Fruit fly (Drosophila melanogaster) whole organism, embryonic: ENCODE measurements around the gene bark.

Experiments
- Atf3 ChIP-seq: fragments of 200-800 bp; sonication (Bioruptor generic); optimal IDR thresholded peaks from 3 replicates; lab custom pipeline; 2016; ENCODE audit warnings: missing biosample characterization, missing genetic modification characterization
- Blimp-1 ChIP-seq: fragments of 200-800 bp; sonication (Bioruptor generic); optimal IDR thresholded peaks from 3 replicates; lab custom pipeline; 2018; ENCODE audit warnings: missing biosample characterization, missing genetic modification characterization, mild to moderate bottlenecking, moderate library complexity, missing genetic modification reagents
- CG1024 ChIP-seq: fragments of 200-800 bp; sonication (Bioruptor generic); IDR thresholded peaks from 2 replicates; pipeline ENCODE4 v1.3.6; 2022; ENCODE audit warnings: missing biosample characterization, missing genetic modification characterization
- CG10543 ChIP-seq: fragments of 200-800 bp; sonication (Bioruptor generic); optimal IDR thresholded peaks from 3 replicates; lab custom pipeline; 2017; ENCODE audit warnings: missing biosample characterization, mild to moderate bottlenecking, missing genetic modification characterization, moderate library complexity
- CG11085 ChIP-seq: fragments of 200-800 bp; sonication (Bioruptor generic); IDR thresholded peaks from 2 replicates; pipeline ENCODE4 v1.3.6; 2022; ENCODE audit warnings: missing biosample characterization, missing genetic modification characterization
- CG11093 ChIP-seq: fragments of 200-800 bp; sonication (Bioruptor generic); IDR thresholded peaks from 3 replicates; pipeline ENCODE4 v1.3.6; 2022; ENCODE audit warnings: missing biosample characterization, missing genetic modification characterization
- CG11723 ChIP-seq: fragments of 200-800 bp; sonication (Bioruptor generic); optimal IDR thresholded peaks from 2 replicates; lab custom pipeline; 2017; ENCODE audit warnings: missing biosample characterization, mild to moderate bottlenecking, missing genetic modification characterization
- CG13296 ChIP-seq: fragments of 200-800 bp; sonication (Bioruptor generic); optimal IDR thresholded peaks from 3 replicates; lab custom pipeline; 2018; ENCODE audit warnings: missing biosample characterization, mild to moderate bottlenecking, missing genetic modification characterization
- CG14050 ChIP-seq: fragments of 200-800 bp; sonication (Bioruptor generic); IDR thresholded peaks from 3 replicates; pipeline ENCODE4 v1.3.6; 2022; ENCODE audit warnings: missing biosample characterization, missing genetic modification characterization
- CG14667 ChIP-seq: fragments of 200-800 bp; sonication (Bioruptor generic); IDR thresholded peaks from 2 replicates; pipeline ENCODE4 v1.3.6; 2022; ENCODE audit warnings: missing biosample characterization, missing genetic modification characterization
- CG14710 ChIP-seq: fragments of 200-800 bp; sonication (Bioruptor generic); optimal IDR thresholded peaks from 3 replicates; lab custom pipeline; 2019; ENCODE audit warnings: missing biosample characterization, mild to moderate bottlenecking, missing genetic modification characterization, moderate library complexity
- CG15011 ChIP-seq: fragments of 200-800 bp; sonication (Bioruptor generic); optimal IDR thresholded peaks from 3 replicates; lab custom pipeline; 2018; ENCODE audit warnings: missing biosample characterization, mild to moderate bottlenecking, missing genetic modification characterization
- CG1529 ChIP-seq: fragments of 200-800 bp; sonication (Bioruptor generic); optimal IDR thresholded peaks from 3 replicates; lab custom pipeline; 2018; ENCODE audit warnings: missing biosample characterization, missing genetic modification characterization
- CG17802 ChIP-seq: fragments of 200-800 bp; sonication (Bioruptor generic); optimal IDR thresholded peaks from 2 replicates; lab custom pipeline; 2018; ENCODE audit warnings: missing biosample characterization, mild to moderate bottlenecking, missing genetic modification characterization, moderate library complexity
- CG31224 ChIP-seq: fragments of 200-800 bp; sonication (Bioruptor generic); IDR thresholded peaks from 2 replicates; pipeline ENCODE4 v1.3.6; 2022; ENCODE audit warnings: missing biosample characterization, missing genetic modification characterization
- CG31388 ChIP-seq: fragments of 200-800 bp; sonication (Bioruptor generic); optimal IDR thresholded peaks from 2 replicates; lab custom pipeline; 2016; ENCODE audit warnings: missing biosample characterization, missing genetic modification characterization
- CG34422 ChIP-seq: fragments of 200-800 bp; sonication (Bioruptor generic); IDR thresholded peaks from 3 replicates; pipeline ENCODE4 v1.3.6; 2022; ENCODE audit warnings: missing biosample characterization, missing genetic modification characterization
- CG5180 ChIP-seq: fragments of 200-800 bp; sonication (Bioruptor generic); optimal IDR thresholded peaks from 3 replicates; lab custom pipeline; 2017; ENCODE audit warnings: missing biosample characterization, missing genetic modification characterization, mild to moderate bottlenecking, moderate library complexity, missing genetic modification reagents
- CG6272 ChIP-seq: fragments of 200-800 bp; sonication (Bioruptor generic); IDR thresholded peaks from 2 replicates; pipeline ENCODE4 v1.3.6; 2022; ENCODE audit warnings: missing biosample characterization, missing genetic modification characterization
- CG7357 ChIP-seq: fragments of 200-800 bp; sonication (Bioruptor generic); IDR thresholded peaks from 3 replicates; pipeline ENCODE4 v1.3.6; 2022; ENCODE audit warnings: missing biosample characterization, missing genetic modification characterization
- CG7372 ChIP-seq: fragments of 200-800 bp; sonication (Bioruptor generic); IDR thresholded peaks from 2 replicates; pipeline ENCODE4 v1.3.6; 2022; ENCODE audit warnings: missing biosample characterization, missing genetic modification characterization
- CG7786 ChIP-seq: fragments of 200-800 bp; sonication (Bioruptor generic); optimal IDR thresholded peaks from 2 replicates; lab custom pipeline; 2016; ENCODE audit warnings: missing biosample characterization, missing genetic modification characterization
- CG8478 ChIP-seq: fragments of >200 bp; optimal IDR thresholded peaks from 2 replicates; lab custom pipeline; 2018
- CkIIα-i1 ChIP-seq: fragments of 200-800 bp; sonication (Bioruptor generic); IDR thresholded peaks from 2 replicates; pipeline ENCODE4 v1.3.6; 2022; ENCODE audit warnings: missing biosample characterization, missing genetic modification characterization
- Dll ChIP-seq: fragments of 200-800 bp; sonication (Bioruptor generic); IDR thresholded peaks from 4 replicates; pipeline ENCODE4 v1.3.6; 2022; ENCODE audit warnings: missing biosample characterization, missing genetic modification characterization; ENCODE audit not compliant: partially characterized antibody
- Elba2 ChIP-seq: fragments of 200-800 bp; sonication (Bioruptor generic); optimal IDR thresholded peaks from 3 replicates; lab custom pipeline; 2016; ENCODE audit warnings: missing biosample characterization, missing genetic modification characterization
- Ets65A ChIP-seq: fragments of 200-800 bp; sonication (Bioruptor generic); peaks from one replicate; lab custom pipeline; 2016; ENCODE audit warnings: missing biosample characterization, missing genetic modification characterization
- Fer3 ChIP-seq: fragments of 200-800 bp; sonication (Bioruptor generic); optimal IDR thresholded peaks from 2 replicates; lab custom pipeline; 2018; ENCODE audit warnings: missing biosample characterization, mild to moderate bottlenecking, missing genetic modification characterization, moderate library complexity
- Hmx ChIP-seq: fragments of 200-800 bp; sonication (Bioruptor generic); optimal IDR thresholded peaks from 2 replicates; lab custom pipeline; 2016; ENCODE audit warnings: missing biosample characterization, missing genetic modification characterization
- Mrtf ChIP-seq: fragments of 200-800 bp; sonication (Bioruptor generic); IDR thresholded peaks from 3 replicates; pipeline ENCODE4 v1.3.6; 2022; ENCODE audit warnings: missing biosample characterization, missing genetic modification characterization
- NFAT ChIP-seq: fragments of 200-800 bp; sonication (Bioruptor generic); IDR thresholded peaks from 2 replicates; pipeline ENCODE4 v1.3.6; 2022; ENCODE audit warnings: missing biosample characterization, missing genetic modification characterization
- Nf-YB ChIP-seq: fragments of 200-800 bp; sonication (Bioruptor generic); optimal IDR thresholded peaks from 3 replicates; lab custom pipeline; 2019; ENCODE audit warnings: missing biosample characterization, mild to moderate bottlenecking, missing genetic modification characterization, moderate library complexity
- Sox102F ChIP-seq: fragments of 200-800 bp; sonication (Bioruptor generic); optimal IDR thresholded peaks from 2 replicates; lab custom pipeline; 2018; ENCODE audit warnings: missing biosample characterization, mild to moderate bottlenecking, missing genetic modification characterization, moderate library complexity
- Spps ChIP-seq: fragments of 200-800 bp; sonication (Bioruptor generic); optimal IDR thresholded peaks from 2 replicates; lab custom pipeline; 2018; ENCODE audit warnings: missing biosample characterization, mild to moderate bottlenecking, missing genetic modification characterization
- bowl ChIP-seq: fragments of 200-800 bp; sonication (Bioruptor generic); IDR thresholded peaks from 2 replicates; pipeline ENCODE4 v1.3.6; 2022; ENCODE audit warnings: missing biosample characterization, missing genetic modification characterization
- bsh ChIP-seq, 2 experiments: fragments of 200-800 bp; sonication (Bioruptor generic); optimal IDR thresholded peaks; 2 replicates each; lab custom pipeline; 2017 to 2018; ENCODE audit warnings: mild to moderate bottlenecking in 2 of 2, missing biosample characterization in 2 of 2, missing genetic modification characterization in 2 of 2, moderate library complexity in 1 of 2
- crc ChIP-seq: fragments of 200-800 bp; sonication (Bioruptor generic); optimal IDR thresholded peaks from 2 replicates; lab custom pipeline; 2016; ENCODE audit warnings: missing biosample characterization, missing genetic modification characterization
- dm ChIP-seq: fragments of 200-800 bp; sonication (Bioruptor generic); optimal IDR thresholded peaks from 3 replicates; lab custom pipeline; 2016; ENCODE audit warnings: missing biosample characterization, missing genetic modification characterization
- fd64A ChIP-seq: fragments of 200-800 bp; sonication (Bioruptor generic); optimal IDR thresholded peaks from 3 replicates; lab custom pipeline; 2018; ENCODE audit warnings: missing biosample characterization, mild to moderate bottlenecking, missing genetic modification characterization
- fru ChIP-seq: fragments of >200 bp; optimal IDR thresholded peaks from 2 replicates; lab custom pipeline; 2017
- fu2 ChIP-seq: fragments of 200-800 bp; sonication (Bioruptor generic); optimal IDR thresholded peaks from 2 replicates; lab custom pipeline; 2016; ENCODE audit warnings: missing biosample characterization, missing genetic modification characterization
- gfzf ChIP-seq: fragments of 200-800 bp; sonication (Bioruptor generic); optimal IDR thresholded peaks from 2 replicates; lab custom pipeline; 2016; ENCODE audit warnings: missing biosample characterization, mild to moderate bottlenecking, missing genetic modification characterization, moderate library complexity
- grau ChIP-seq: fragments of 200-800 bp; optimal IDR thresholded peaks from 3 replicates; lab custom pipeline; 2019; ENCODE audit warnings: missing biosample characterization, mild to moderate bottlenecking, missing genetic modification characterization, moderate library complexity
- gsb ChIP-seq: fragments of 200-800 bp; sonication (Bioruptor generic); IDR thresholded peaks from 2 replicates; pipeline ENCODE4 v1.3.6; 2022; ENCODE audit warnings: missing biosample characterization, missing genetic modification characterization
- insv ChIP-seq, 2 experiments: fragments of 200-800 bp; sonication (Bioruptor generic); optimal IDR thresholded peaks; 3 replicates each; lab custom pipeline; 2016 to 2018; ENCODE audit warnings: missing biosample characterization in 2 of 2, missing genetic modification characterization in 2 of 2
- otp ChIP-seq: fragments of 200-800 bp; sonication (Bioruptor generic); IDR thresholded peaks from 3 replicates; pipeline ENCODE4, ENCODE4 v1.3.6; 2022; ENCODE audit warnings: missing biosample characterization, missing genetic modification characterization
- p53 ChIP-seq: fragments of 200-800 bp; sonication (Bioruptor generic); optimal IDR thresholded peaks from 2 replicates; lab custom pipeline; 2016; ENCODE audit warnings: missing biosample characterization, missing genetic modification characterization
- peb ChIP-seq: fragments of 200-800 bp; sonication (Bioruptor generic); IDR thresholded peaks from 2 replicates; pipeline ENCODE4 v1.3.6; 2022; ENCODE audit warnings: missing biosample characterization, missing genetic modification characterization
- sisA ChIP-seq: fragments of 200-800 bp; sonication (Bioruptor generic); IDR thresholded peaks from 2 replicates; pipeline ENCODE4 v1.3.6; 2022; ENCODE audit warnings: missing biosample characterization, missing genetic modification characterization
- ttk ChIP-seq: fragments of 200-800 bp; sonication (Bioruptor generic); IDR thresholded peaks from 2 replicates; pipeline ENCODE4 v2.1.2; 2022; ENCODE audit warnings: missing biosample characterization, missing genetic modification characterization
- zfh2 ChIP-seq: fragments of 200-800 bp; sonication (Bioruptor generic); optimal IDR thresholded peaks from 2 replicates; lab custom pipeline; 2016; ENCODE audit warnings: missing biosample characterization, missing genetic modification characterization

Gene bark

DNA sequence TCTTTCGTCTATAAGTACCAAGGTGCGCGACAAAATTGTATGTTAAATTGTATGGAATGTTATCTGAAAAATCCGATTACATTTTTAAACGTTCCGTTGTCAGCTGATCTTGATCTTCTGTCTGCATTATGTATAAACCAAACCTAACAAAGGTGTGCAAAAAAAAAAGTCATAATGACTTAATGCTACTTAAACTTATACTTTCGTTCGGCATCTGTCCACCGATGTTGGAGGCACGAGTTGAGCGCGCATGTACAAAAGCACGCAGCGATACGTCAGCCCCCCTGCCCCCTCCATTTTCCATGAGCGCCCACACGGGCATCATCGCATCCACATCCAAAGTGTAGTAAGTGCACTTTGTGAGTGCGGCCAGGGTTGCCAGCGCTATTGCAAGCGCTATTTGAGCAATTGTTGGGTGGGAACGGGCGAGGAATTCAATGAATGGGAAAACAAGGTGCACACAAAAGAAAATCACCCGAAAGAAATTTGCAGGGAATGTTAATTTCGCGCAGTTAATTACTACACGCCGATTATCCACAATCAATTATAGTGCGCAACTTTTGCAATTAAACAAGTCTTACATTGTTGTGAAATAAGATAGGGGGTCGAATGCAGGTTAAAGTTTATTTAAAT lies 17.8 kb downstream of the bark start (continued):
- TF ChIP-seq sisA: peak; percentile 98
- TF ChIP-seq Elba2 (GFP tag; lab: Kevin White, UChicago): peak; percentile 30
- peak; percentile 93 for TF ChIP-seq CG6272 (GFP tag; lab: Robert Waterston, UW)
- peak; percentile 95 for TF ChIP-seq CG11093
- TF ChIP-seq CG5180 (GFP tag; lab: Kevin White, UChicago): peak; percentile 94
- TF ChIP-seq peb: peak; percentile 96
- peak; percentile 97 for TF ChIP-seq Mrtf (GFP tag; lab: Robert Waterston, UW)
- TF ChIP-seq fd64A (GFP tag; lab: Kevin White, UChicago): peak; percentile 99
- TF ChIP-seq CG15011 (GFP tag; lab: Kevin White, UChicago): peak; percentile 97
- TF ChIP-seq CG8478: no peak
- peak; percentile 92 for TF ChIP-seq CG31388 (GFP tag; lab: Kevin White, UChicago)
- TF ChIP-seq CkIIα-i1 (GFP tag; lab: Robert Waterston, UW): peak; percentile 92
- peak; percentile 88 for TF ChIP-seq CG11085 (GFP tag; lab: Robert Waterston, UW)
- peak; percentile 99 for TF ChIP-seq Sox102F (GFP tag; lab: Kevin White, UChicago)
- TF ChIP-seq Nf-YB (GFP tag; lab: Kevin White, UChicago): peak; percentile 89
- TF ChIP-seq CG17802 (tag; lab: Kevin White, UChicago): peak; percentile 93
- peak; percentile 94 for TF ChIP-seq p53 (GFP tag; lab: Kevin White, UChicago)
- peak; percentile 43 to 71 for TF ChIP-seq insv (GFP tag; optimal IDR thresholded peaks at IDR 0.05; lab: Kevin White, UChicago)
- TF ChIP-seq CG14667 (GFP tag; lab: Robert Waterston, UW): peak; percentile 97
- TF ChIP-seq Hmx: peak; percentile 84
- peak; percentile 99 for TF ChIP-seq CG34422
- TF ChIP-seq CG14050: peak; percentile 96
- TF ChIP-seq ttk: peak; percentile 97
- TF ChIP-seq CG1529 (GFP tag; lab: Kevin White, UChicago): peak; percentile 98
- peak; percentile 88 for TF ChIP-seq zfh2
- TF ChIP-seq gfzf (GFP tag; lab: Kevin White, UChicago): peak; percentile 24
- TF ChIP-seq grau: peak; percentile 97
- TF ChIP-seq CG7357 (GFP tag; lab: Robert Waterston, UW): peak; percentile 92
- TF ChIP-seq CG7786: peak; percentile 96
- no peak for TF ChIP-seq fru (lab: Kevin White, UChicago)
- peak; percentile 99 for TF ChIP-seq bowl
- TF ChIP-seq CG14710 (tag; lab: Kevin White, UChicago): peak; percentile 98
- TF ChIP-seq CG1024 (GFP tag; lab: Robert Waterston, UW): peak; percentile 93
- TF ChIP-seq CG13296 (GFP tag; lab: Kevin White, UChicago): peak; percentile 99
- peak; percentile 94 for TF ChIP-seq gsb (GFP tag; lab: Robert Waterston, UW)
- peak; percentile 92 for TF ChIP-seq CG10543 (GFP tag; lab: Kevin White, UChicago)
- peak; percentile 99 for TF ChIP-seq Spps (tag; lab: Kevin White, UChicago)
- peak; percentile 97 for TF ChIP-seq CG11723 (GFP tag; lab: Kevin White, UChicago)
- peak; percentile 92 for TF ChIP-seq NFAT
- TF ChIP-seq crc (GFP tag; lab: Kevin White, UChicago): peak; percentile 97
- TF ChIP-seq Ets65A (GFP tag; lab: Kevin White, UChicago): peak; percentile 100
- TF ChIP-seq Dll (GFP tag; lab: Robert Waterston, UW): peak; percentile 38; the same call in 1 of the 4 replicates
- peak; percentile 94 for TF ChIP-seq fu2 (GFP tag; lab: Kevin White, UChicago)
- TF ChIP-seq CG31224 (GFP tag; lab: Robert Waterston, UW): peak; percentile 94
- peak; percentile 99 to 100 for TF ChIP-seq bsh (GFP tag; optimal IDR thresholded peaks at IDR 0.05; lab: Kevin White, UChicago)
- peak; percentile 97 for TF ChIP-seq dm
- peak; percentile 96 for TF ChIP-seq CG7372
- TF ChIP-seq otp (GFP tag; lab: Robert Waterston, UW): peak; percentile 98
- peak; percentile 98 for TF ChIP-seq Blimp-1 (GFP tag; lab: Kevin White, UChicago)
- TF ChIP-seq Fer3 (tag; lab: Kevin White, UChicago): peak; percentile 98
- peak; percentile 96 for TF ChIP-seq Atf3 (GFP tag; lab: Kevin White, UChicago)
